Fruit fly (Drosophila melanogaster): ENCODE data around the gene sturkopf.

Gene sturkopf

DNA sequence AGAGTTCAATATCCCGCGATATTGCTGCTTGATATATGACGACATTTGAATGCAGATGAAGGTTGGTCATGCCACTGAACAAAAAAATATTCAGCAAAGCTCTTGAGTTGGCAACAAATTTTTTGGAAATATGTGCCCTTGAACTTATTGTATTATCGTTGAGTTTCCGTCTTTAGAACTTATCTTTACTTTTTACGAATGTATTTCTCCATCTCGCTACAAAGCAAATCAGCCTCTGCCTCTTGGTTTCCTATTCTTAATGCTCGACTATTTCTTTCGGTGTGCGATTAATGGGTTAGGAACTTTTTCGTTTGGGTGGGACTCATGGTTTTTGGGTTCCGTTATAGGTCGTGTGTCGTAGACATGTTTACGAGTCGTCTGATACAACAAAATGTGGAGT is 10.0 kb upstream of the sturkopf start (continued):
- TF ChIP-seq chif (GFP tag; optimal IDR thresholded peaks at IDR 0.05) (peak; percentile 79 to 87), nmo (GFP tag; optimal IDR thresholded peaks at IDR 0.05) (peak; percentile 89), CG15269 (tag; optimal IDR thresholded peaks at IDR 0.05) (peak; percentile 60), maf-S (GFP tag; optimal IDR thresholded peaks at IDR 0.05) (no peak), CG6765 (GFP tag; optimal IDR thresholded peaks at IDR 0.05) (no peak), CG6654 (GFP tag; optimal IDR thresholded peaks at IDR 0.05) (peak; percentile 37), dm (GFP tag; optimal IDR thresholded peaks at IDR 0.05) (peak; percentile 41), run (tag; optimal IDR thresholded peaks at IDR 0.05) (no peak), Dad (GFP tag; optimal IDR thresholded peaks at IDR 0.05) (peak; percentile 41), CG7786 (GFP tag; optimal IDR thresholded peaks at IDR 0.05) (peak; percentile 62), CG6791 (GFP tag; IDR thresholded peaks at IDR 0.05; ENCODE audit: partially characterized antibody) (no peak), Hr51 (GFP tag; optimal IDR thresholded peaks at IDR 0.05) (peak in 1 of 2 experiments; percentile 59), Six4 (GFP tag; optimal IDR thresholded peaks at IDR 0.05) (peak; percentile 69), CG11696 (GFP tag; IDR thresholded peaks at IDR 0.05) (peak; percentile 54; the same call in 1 of the 2 replicates), TFAM (GFP tag; optimal IDR thresholded peaks at IDR 0.05) (peak; percentile 10), H2.0 (GFP tag; IDR thresholded peaks at IDR 0.05) (peak; percentile 68), CG4707 (GFP tag; optimal IDR thresholded peaks at IDR 0.05) (peak; percentile 57), gcm (GFP tag; optimal IDR thresholded peaks at IDR 0.05) (peak; percentile 65), kah (GFP tag; optimal IDR thresholded peaks at IDR 0.05) (no peak), Side (GFP tag; optimal IDR thresholded peaks at IDR 0.05) (peak; percentile 66), Dip2 (GFP tag; IDR thresholded peaks at IDR 0.05) (no peak), ind (GFP tag; optimal IDR thresholded peaks at IDR 0.05) (peak; percentile 58), ara (GFP tag; IDR thresholded peaks at IDR 0.05) (peak; percentile 74), Hand (GFP tag; optimal IDR thresholded peaks at IDR 0.05) (peak; percentile 21), ci (GFP tag; IDR thresholded peaks at IDR 0.05) (peak; percentile 70), CHES-1-like (GFP tag; optimal IDR thresholded peaks at IDR 0.05) (peak; percentile 63), lbe (GFP tag; optimal IDR thresholded peaks at IDR 0.05) (no peak), pum (GFP tag; optimal IDR thresholded peaks at IDR 0.05) (peak; percentile 71), fd102C (GFP tag; optimal IDR thresholded peaks at IDR 0.05) (no peak), CG7745 (tag; optimal IDR thresholded peaks at IDR 0.05) (no peak), al (GFP tag; IDR thresholded peaks at IDR 0.05) (peak; percentile 15; the same call in 1 of the 2 replicates), CG6272 (GFP tag; IDR thresholded peaks at IDR 0.05) (no peak), CG11398 (GFP tag; optimal IDR thresholded peaks at IDR 0.05) (peak; percentile 43), CG1647 (GFP tag; optimal IDR thresholded peaks at IDR 0.05) (peak; percentile 22), CG12942 (GFP tag; optimal IDR thresholded peaks at IDR 0.05) (peak; percentile 6), CG3726 (GFP tag; IDR thresholded peaks at IDR 0.05) (no peak), CG1233 (GFP tag; optimal IDR thresholded peaks at IDR 0.05) (peak; percentile 13), CG2116 (GFP tag; optimal IDR thresholded peaks at IDR 0.05) (peak; percentile 13), CG18011 (GFP tag; optimal IDR thresholded peaks at IDR 0.05) (peak; percentile 24), Atf-2 (GFP tag; optimal IDR thresholded peaks at IDR 0.05) (peak; percentile 57), oc (tag; optimal IDR thresholded peaks at IDR 0.05) (peak; percentile 77), Dll (GFP tag; IDR thresholded peaks at IDR 0.05; ENCODE audit: partially characterized antibody) (no peak), Dp (GFP tag; optimal IDR thresholded peaks at IDR 0.05) (no peak), C15 (GFP tag; IDR thresholded peaks at IDR 0.05) (no peak), CG3281 (GFP tag; optimal IDR thresholded peaks at IDR 0.05) (no peak), CG2875 (GFP tag; optimal IDR thresholded peaks at IDR 0.05) (peak; percentile 54), en (GFP tag; optimal IDR thresholded peaks at IDR 0.05) (peak; percentile 51), sug (tag; optimal IDR thresholded peaks at IDR 0.05) (no peak), Hr39 (optimal IDR thresholded peaks at IDR 0.05) (no peak), zen2 (GFP tag; IDR thresholded peaks at IDR 0.05; ENCODE audit: partially characterized antibody) (no peak), CG9727 (GFP tag; optimal IDR thresholded peaks at IDR 0.05) (peak; percentile 34)

All from whole organism, embryonic.